Fruit fly (Drosophila melanogaster) whole organism, embryonic: Measurements from ENCODE around the gene CG11279.

ENCODE experiments used
- Asciz ChIP-seq: fragments of 200-800 bp; sonication (Bioruptor generic); optimal IDR thresholded peaks from 2 replicates; lab custom pipeline; 2017; ENCODE audit warnings: missing biosample characterization, mild to moderate bottlenecking, missing genetic modification characterization, missing genetic modification reagents
- Bgb ChIP-seq: fragments of 200-800 bp; sonication (Bioruptor generic); IDR thresholded peaks from 2 replicates; pipeline ENCODE4 v1.3.6; 2022; ENCODE audit warnings: missing biosample characterization, missing genetic modification characterization; ENCODE audit not compliant: partially characterized antibody
- CG10267 ChIP-seq: fragments of 200-800 bp; sonication (Bioruptor generic); optimal IDR thresholded peaks from 2 replicates; lab custom pipeline; 2018; ENCODE audit warnings: missing biosample characterization, mild to moderate bottlenecking, missing genetic modification characterization, moderate library complexity
- CG12769 ChIP-seq: fragments of 200-800 bp; sonication (Bioruptor generic); optimal IDR thresholded peaks from 2 replicates; lab custom pipeline; 2019; ENCODE audit warnings: missing biosample characterization, mild to moderate bottlenecking, missing genetic modification characterization, moderate library complexity
- CG14710 ChIP-seq: fragments of 200-800 bp; sonication (Bioruptor generic); optimal IDR thresholded peaks from 3 replicates; lab custom pipeline; 2019; ENCODE audit warnings: missing biosample characterization, mild to moderate bottlenecking, missing genetic modification characterization, moderate library complexity
- CG14860 ChIP-seq: fragments of 200-800 bp; sonication (Bioruptor generic); IDR thresholded peaks from 3 replicates; pipeline ENCODE4 v1.3.6; 2022; ENCODE audit warnings: missing biosample characterization, missing genetic modification characterization; ENCODE audit not compliant: partially characterized antibody
- CG15269 ChIP-seq: fragments of 200-800 bp; sonication (Bioruptor generic); optimal IDR thresholded peaks from 2 replicates; lab custom pipeline; 2018; ENCODE audit warnings: missing biosample characterization, mild to moderate bottlenecking, missing genetic modification characterization, moderate library complexity
- CG15514 ChIP-seq: fragments of 200-800 bp; sonication (Bioruptor generic); optimal IDR thresholded peaks from 3 replicates; lab custom pipeline; 2017; ENCODE audit warnings: missing biosample characterization, missing genetic modification characterization, mild to moderate bottlenecking, moderate library complexity, missing genetic modification reagents
- CG16813 ChIP-seq: fragments of 200-800 bp; sonication (Bioruptor generic); IDR thresholded peaks from 3 replicates; pipeline ENCODE4 v1.3.6; 2022; ENCODE audit warnings: missing biosample characterization, missing genetic modification characterization; ENCODE audit not compliant: partially characterized antibody
- CG17186 ChIP-seq: fragments of 200-800 bp; sonication (Bioruptor generic); optimal IDR thresholded peaks from 3 replicates; lab custom pipeline; 2017; ENCODE audit warnings: missing biosample characterization, missing genetic modification reagents, missing genetic modification characterization
- CG17829 ChIP-seq: fragments of 200-800 bp; optimal IDR thresholded peaks from 2 replicates; lab custom pipeline; 2019; ENCODE audit warnings: missing biosample characterization, mild to moderate bottlenecking, missing genetic modification characterization, moderate library complexity
- CG2116 ChIP-seq: fragments of 200-800 bp; sonication (Bioruptor generic); optimal IDR thresholded peaks from 3 replicates; lab custom pipeline; 2018; ENCODE audit warnings: missing biosample characterization, mild to moderate bottlenecking, missing genetic modification characterization
- CG3847 ChIP-seq: fragments of 200-800 bp; sonication (Bioruptor generic); IDR thresholded peaks from 2 replicates; pipeline ENCODE4 v1.3.6; 2022; ENCODE audit warnings: missing biosample characterization, missing genetic modification characterization
- CG42726 ChIP-seq: fragments of 200-800 bp; sonication (Bioruptor generic); IDR thresholded peaks from 2 replicates; pipeline ENCODE4 v1.3.6; 2022; ENCODE audit warnings: missing biosample characterization, missing genetic modification characterization; ENCODE audit not compliant: partially characterized antibody
- CG4360 ChIP-seq: fragments of 200-800 bp; sonication (Bioruptor generic); IDR thresholded peaks from 2 replicates; pipeline ENCODE4 v1.3.6; 2022; ENCODE audit warnings: missing biosample characterization, missing genetic modification characterization
- Dek ChIP-seq: fragments of 200-800 bp; sonication (Bioruptor generic); optimal IDR thresholded peaks from 3 replicates; lab custom pipeline; 2019; ENCODE audit warnings: missing biosample characterization, mild to moderate bottlenecking, missing genetic modification characterization, moderate library complexity
- Dll ChIP-seq: fragments of 200-800 bp; sonication (Bioruptor generic); IDR thresholded peaks from 4 replicates; pipeline ENCODE4 v1.3.6; 2022; ENCODE audit warnings: missing biosample characterization, missing genetic modification characterization; ENCODE audit not compliant: partially characterized antibody
- Doc3 ChIP-seq: fragments of 200-800 bp; sonication (Bioruptor generic); IDR thresholded peaks from 3 replicates; pipeline ENCODE4 v1.3.6; 2022; ENCODE audit warnings: missing biosample characterization, missing genetic modification characterization; ENCODE audit not compliant: partially characterized antibody
- Dp ChIP-seq: fragments of 200-800 bp; sonication (Bioruptor generic); optimal IDR thresholded peaks from 2 replicates; lab custom pipeline; 2018; ENCODE audit warnings: missing biosample characterization, mild to moderate bottlenecking, missing genetic modification characterization, moderate library complexity
- Dref ChIP-seq: fragments of 200-800 bp; sonication (Bioruptor generic); IDR thresholded peaks from 2 replicates; pipeline ENCODE4 v1.3.6; 2022; ENCODE audit warnings: missing biosample characterization, missing genetic modification characterization
- E2f2 ChIP-seq: fragments of 200-800 bp; sonication (Bioruptor generic); IDR thresholded peaks from 2 replicates; pipeline ENCODE4 v1.3.6; 2022; ENCODE audit warnings: missing biosample characterization, missing genetic modification characterization
- HLH4C ChIP-seq: fragments of 200-800 bp; sonication (Bioruptor generic); IDR thresholded peaks from 3 replicates; pipeline ENCODE4 v1.3.6; 2022; ENCODE audit warnings: missing biosample characterization, missing genetic modification characterization; ENCODE audit not compliant: partially characterized antibody
- HmgZ ChIP-seq: fragments of 200-800 bp; sonication (Bioruptor generic); optimal IDR thresholded peaks from 2 replicates; lab custom pipeline; 2018; ENCODE audit warnings: missing biosample characterization, mild to moderate bottlenecking, missing genetic modification characterization
- Myb ChIP-seq: fragments of 200-800 bp; sonication (Bioruptor generic); optimal IDR thresholded peaks from 2 replicates; lab custom pipeline; 2016; ENCODE audit warnings: missing biosample characterization, missing genetic modification characterization
- Sin3A ChIP-seq: fragments of >200 bp; optimal IDR thresholded peaks from 2 replicates; lab custom pipeline; 2018
- Sry-δ ChIP-seq: fragments of 200-800 bp; sonication (Bioruptor generic); optimal IDR thresholded peaks from 2 replicates; lab custom pipeline; 2016; ENCODE audit warnings: missing biosample characterization, missing genetic modification characterization
- ato ChIP-seq: fragments of 200-800 bp; sonication (Bioruptor generic); IDR thresholded peaks from 2 replicates; pipeline ENCODE4 v1.3.6; 2022; ENCODE audit warnings: missing biosample characterization, missing genetic modification characterization; ENCODE audit not compliant: partially characterized antibody
- bbx ChIP-seq: fragments of 200-800 bp; sonication (Bioruptor generic); IDR thresholded peaks from 2 replicates; pipeline ENCODE4 v1.3.6; 2022; ENCODE audit warnings: missing biosample characterization, missing genetic modification characterization; ENCODE audit not compliant: partially characterized antibody
- cato ChIP-seq: fragments of 200-800 bp; sonication (Bioruptor generic); optimal IDR thresholded peaks from 2 replicates; lab custom pipeline; 2016; ENCODE audit warnings: missing biosample characterization, missing genetic modification characterization, borderline replicate concordance
- chinmo ChIP-seq: fragments of 200-800 bp; sonication (Bioruptor generic); IDR thresholded peaks from 4 replicates; pipeline ENCODE4 v1.3.6; 2022; ENCODE audit warnings: missing biosample characterization, missing genetic modification characterization; ENCODE audit not compliant: partially characterized antibody
- dati ChIP-seq: fragments of 200-800 bp; sonication (Bioruptor generic); IDR thresholded peaks from 2 replicates; pipeline ENCODE4 v1.3.6; 2022; ENCODE audit warnings: missing biosample characterization, missing genetic modification characterization
- dm ChIP-seq: fragments of 200-800 bp; sonication (Bioruptor generic); optimal IDR thresholded peaks from 3 replicates; lab custom pipeline; 2016; ENCODE audit warnings: missing biosample characterization, missing genetic modification characterization
- gfzf ChIP-seq: fragments of 200-800 bp; sonication (Bioruptor generic); optimal IDR thresholded peaks from 2 replicates; lab custom pipeline; 2016; ENCODE audit warnings: missing biosample characterization, mild to moderate bottlenecking, missing genetic modification characterization, moderate library complexity
- grau ChIP-seq: fragments of 200-800 bp; optimal IDR thresholded peaks from 3 replicates; lab custom pipeline; 2019; ENCODE audit warnings: missing biosample characterization, mild to moderate bottlenecking, missing genetic modification characterization, moderate library complexity
- hb ChIP-seq: fragments of 200-800 bp; sonication (Bioruptor generic); IDR thresholded peaks from 3 replicates; pipeline ENCODE4 v1.3.6; 2022; ENCODE audit warnings: missing biosample characterization, missing genetic modification characterization; ENCODE audit not compliant: partially characterized antibody
- hbn ChIP-seq: fragments of 200-800 bp; sonication (Bioruptor generic); IDR thresholded peaks from 2 replicates; pipeline ENCODE4 v1.3.6; 2022; ENCODE audit warnings: missing biosample characterization, missing genetic modification characterization; ENCODE audit not compliant: partially characterized antibody
- inv ChIP-seq: fragments of 200-800 bp; sonication (Bioruptor generic); IDR thresholded peaks from 2 replicates; pipeline ENCODE4 v1.3.6; 2022; ENCODE audit warnings: missing biosample characterization, missing genetic modification characterization; ENCODE audit not compliant: partially characterized antibody
- kni ChIP-seq: fragments of 200-800 bp; sonication (Bioruptor generic); optimal IDR thresholded peaks from 3 replicates; lab custom pipeline; 2017; ENCODE audit warnings: mild to moderate bottlenecking, missing biosample characterization, missing genetic modification reagents, missing genetic modification characterization
- knrl ChIP-seq: fragments of 200-800 bp; sonication (Bioruptor generic); IDR thresholded peaks from 3 replicates; pipeline ENCODE4 v1.3.6; 2022; ENCODE audit warnings: missing biosample characterization, missing genetic modification characterization; ENCODE audit not compliant: partially characterized antibody
- mld ChIP-seq: fragments of 200-800 bp; sonication (Bioruptor generic); IDR thresholded peaks from 3 replicates; pipeline ENCODE4 v1.3.6; 2022; ENCODE audit warnings: missing biosample characterization, missing genetic modification characterization; ENCODE audit not compliant: partially characterized antibody
- nerfin-2 ChIP-seq: fragments of 200-800 bp; sonication (Bioruptor generic); IDR thresholded peaks from 2 replicates; pipeline ENCODE4 v1.3.6; 2022; ENCODE audit warnings: missing biosample characterization, missing genetic modification characterization; ENCODE audit not compliant: partially characterized antibody
- pan ChIP-seq, 4 experiments: fragments of >200 bp in 3 of 4; fragments of 200-800 bp in 1 of 4; sonication (Bioruptor generic) in 1 of 4; optimal IDR thresholded peaks in 3 of 4; IDR thresholded peaks in 1 of 4; 2 replicates each; pipeline versions ENCODE4 v1.3.6 to Lab custom; 2017 to 2022; ENCODE audit warnings: missing biosample characterization in 2 of 4, missing genetic modification characterization in 2 of 4, mixed read lengths in 1 of 4
- sens ChIP-seq: fragments of 200-800 bp; sonication (Bioruptor generic); peaks from one replicate; lab custom pipeline; 2016; ENCODE audit warnings: missing biosample characterization, missing genetic modification characterization
- sna ChIP-seq: fragments of 200-800 bp; sonication (Bioruptor generic); IDR thresholded peaks from 2 replicates; pipeline ENCODE4 v1.3.6; 2022; ENCODE audit warnings: missing biosample characterization, missing genetic modification characterization; ENCODE audit not compliant: partially characterized antibody
- stc ChIP-seq: fragments of 200-800 bp; sonication (Bioruptor generic); IDR thresholded peaks from 2 replicates; pipeline ENCODE4 v1.3.6; 2022; ENCODE audit warnings: missing biosample characterization, missing genetic modification characterization
- trh ChIP-seq: fragments of 200-800 bp; sonication (Bioruptor generic); optimal IDR thresholded peaks from 2 replicates; lab custom pipeline; 2016; ENCODE audit warnings: missing biosample characterization, missing genetic modification characterization
- zen2 ChIP-seq: fragments of 200-800 bp; sonication (Bioruptor generic); IDR thresholded peaks from 3 replicates; pipeline ENCODE4 v1.3.6; 2022; ENCODE audit warnings: missing biosample characterization, missing genetic modification characterization; ENCODE audit not compliant: partially characterized antibody

CG11279 gene

DNA sequence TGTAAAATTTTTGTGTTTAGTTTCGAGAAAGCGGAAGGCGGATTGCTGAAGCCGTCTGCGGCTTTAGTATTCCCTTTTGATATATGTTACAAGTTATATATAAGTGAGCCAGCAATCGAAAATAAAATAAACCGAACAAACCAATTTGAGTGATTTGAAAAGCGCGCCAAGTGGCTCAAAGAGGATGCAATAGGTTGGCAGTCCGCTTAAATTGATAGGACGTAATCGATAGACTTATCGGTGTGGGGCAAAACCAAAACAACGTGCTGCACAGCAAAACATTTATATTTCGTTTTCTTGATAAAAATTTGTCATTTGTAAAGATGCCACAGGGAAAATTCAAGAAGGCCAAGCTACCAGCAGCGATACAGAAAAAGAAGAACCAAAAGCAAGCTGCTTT is at the start of gene CG11279:
Gene CG11279 (plus strand): TSS at position 220 of the 400 bp plus-strand sequence.
- TF ChIP-seq trh (GFP tag; lab: Kevin White, UChicago) = no peak
- TF ChIP-seq Bgb (GFP tag; lab: Robert Waterston, UW) = peak; percentile 78
- TF ChIP-seq cato (GFP tag; lab: Kevin White, UChicago) = no peak
- TF ChIP-seq CG17186 (GFP tag; lab: Kevin White, UChicago) = peak; percentile 12
- peak; percentile 68 for TF ChIP-seq CG16813 (GFP tag; lab: Robert Waterston, UW)
- peak; percentile 37; the same call in 1 of the 3 replicates for TF ChIP-seq knrl
- TF ChIP-seq CG17829 = peak; percentile 33
- peak; percentile 6 for TF ChIP-seq grau
- peak; percentile 72 for TF ChIP-seq zen2 (GFP tag; lab: Robert Waterston, UW)
- TF ChIP-seq CG14860 = peak; percentile 69
- TF ChIP-seq HmgZ = peak; percentile 0
- no peak for TF ChIP-seq stc (GFP tag; lab: Robert Waterston, UW)
- TF ChIP-seq Dref = peak; percentile 94
- TF ChIP-seq HLH4C (GFP tag; lab: Robert Waterston, UW) = peak; percentile 76
- TF ChIP-seq Dp (GFP tag; lab: Kevin White, UChicago) = peak; percentile 98
- peak; percentile 45 for TF ChIP-seq CG15514 (GFP tag; lab: Kevin White, UChicago)
- peak; percentile 16 for TF ChIP-seq CG15269
- TF ChIP-seq dati = no peak
- TF ChIP-seq Myb (GFP tag; lab: Kevin White, UChicago) = peak; percentile 0
- peak; percentile 55 for TF ChIP-seq sens (GFP tag; lab: Kevin White, UChicago)
- TF ChIP-seq pan (optimal IDR thresholded peaks at IDR 0.05; lab: Kevin White, UChicago) = no peak
- TF ChIP-seq pan (GFP tag; optimal IDR thresholded peaks at IDR 0.05 in 1 of 2, IDR thresholded peaks at IDR 0.05 in 1 of 2) = no peak
- peak; percentile 59 for TF ChIP-seq Sry-δ (GFP tag; lab: Kevin White, UChicago)
- peak; percentile 16 for TF ChIP-seq Sin3A (lab: Kevin White, UChicago)
- TF ChIP-seq E2f2 = peak; percentile 99
- peak; percentile 75 for TF ChIP-seq ato (GFP tag; lab: Robert Waterston, UW)
- TF ChIP-seq Doc3 (GFP tag; lab: Robert Waterston, UW) = peak; percentile 54; the same call in 2 of the 3 replicates
- TF ChIP-seq sna = peak; percentile 54; the same call in 1 of the 2 replicates
- TF ChIP-seq mld (GFP tag; lab: Robert Waterston, UW) = 0 out of 3 replicates have a peak, but pooled peaks have one; percentile 29
- peak; percentile 79 for TF ChIP-seq Dll (GFP tag; lab: Robert Waterston, UW)
- peak; percentile 5 for TF ChIP-seq gfzf (GFP tag; lab: Kevin White, UChicago)
- peak; percentile 58 for TF ChIP-seq CG3847 (GFP tag; lab: Robert Waterston, UW)
- TF ChIP-seq CG14710 = peak; percentile 28
- peak; percentile 60; the same call in 1 of the 2 replicates for TF ChIP-seq hbn (GFP tag; lab: Robert Waterston, UW)
- TF ChIP-seq nerfin-2 = peak; percentile 80
- no peak for TF ChIP-seq CG12769 (tag; lab: Kevin White, UChicago)
- no peak for TF ChIP-seq Dek (tag; lab: Kevin White, UChicago)
- peak; percentile 66 for TF ChIP-seq dm (GFP tag; lab: Kevin White, UChicago)
- TF ChIP-seq CG2116 (GFP tag; lab: Kevin White, UChicago) = peak; percentile 74
- TF ChIP-seq CG42726 (GFP tag; lab: Robert Waterston, UW) = peak; percentile 39; the same call in 1 of the 2 replicates
- TF ChIP-seq kni (GFP tag; lab: Kevin White, UChicago) = no peak
- peak; percentile 66; the same call in 1 of the 4 replicates for TF ChIP-seq chinmo (GFP tag; lab: Robert Waterston, UW)
- TF ChIP-seq CG10267 (tag; lab: Kevin White, UChicago) = peak; percentile 31
- 0 out of 3 replicates have a peak, but pooled peaks have one; percentile 59 for TF ChIP-seq hb (GFP tag; lab: Robert Waterston, UW)
- peak; percentile 85 for TF ChIP-seq bbx (GFP tag; lab: Robert Waterston, UW)
- no peak for TF ChIP-seq Asciz (GFP tag; lab: Kevin White, UChicago)
- TF ChIP-seq inv = peak; percentile 47; the same call in 1 of the 2 replicates
- peak; percentile 34; the same call in 1 of the 2 replicates for TF ChIP-seq CG4360 (GFP tag; lab: Robert Waterston, UW)
